Worm (Caenorhabditis elegans): ENCODE measurements around the gene K07F5.16.

The K07F5.16 gene

DNA sequence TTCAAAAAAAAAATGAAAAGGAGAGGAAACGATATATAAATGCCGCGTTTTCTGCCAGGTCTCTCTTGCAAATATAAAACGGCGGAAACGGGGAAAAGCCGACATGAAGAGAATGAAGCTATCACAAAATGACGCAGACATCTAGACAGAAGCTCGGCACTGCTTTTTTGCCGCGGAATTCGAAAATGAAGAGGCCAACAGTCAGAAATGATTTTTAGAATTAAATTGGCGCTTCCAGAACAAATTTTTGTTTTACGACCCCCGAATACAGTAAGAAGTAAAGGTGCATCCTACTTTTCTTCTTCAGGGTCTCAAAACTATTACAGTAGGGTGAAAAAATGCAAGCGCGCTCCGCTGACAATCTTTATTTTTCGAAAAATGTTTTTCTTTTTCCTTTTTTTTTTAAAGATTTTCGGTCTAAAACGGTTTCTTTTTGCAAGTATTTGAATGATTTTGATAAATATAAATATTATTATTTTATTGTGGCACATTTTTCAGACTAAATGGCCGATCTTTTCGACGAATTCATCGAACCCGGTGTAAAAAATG lies 38.6 kb upstream of the K07F5.16 start, which contains the start of gene mtr-4:
Gene mtr-4 (plus strand): TSS at position 499 of the 549 bp plus-strand sequence.
- TF ChIP-seq nfya-1 (tag; optimal IDR thresholded peaks at IDR 0.05) (no peak), ceh-6 (GFP tag; optimal IDR thresholded peaks at IDR 0.05) (no peak), sox-4 (tag; optimal IDR thresholded peaks at IDR 0.05) (no peak), ets-4 (tag; optimal IDR thresholded peaks at IDR 0.05) (no peak), ahr-1 (tag; optimal IDR thresholded peaks at IDR 0.05) (no peak), gmeb-2 (tag; optimal IDR thresholded peaks at IDR 0.05) (no peak), ceh-2 (tag; optimal IDR thresholded peaks at IDR 0.05) (no peak), hlh-15 (tag; optimal IDR thresholded peaks at IDR 0.05) (no peak), Y22D7AL.16 (tag; optimal IDR thresholded peaks at IDR 0.05) (no peak), mec-3 (tag; optimal IDR thresholded peaks at IDR 0.05; ENCODE audit: borderline replicate concordance) (no peak)

DNA sequence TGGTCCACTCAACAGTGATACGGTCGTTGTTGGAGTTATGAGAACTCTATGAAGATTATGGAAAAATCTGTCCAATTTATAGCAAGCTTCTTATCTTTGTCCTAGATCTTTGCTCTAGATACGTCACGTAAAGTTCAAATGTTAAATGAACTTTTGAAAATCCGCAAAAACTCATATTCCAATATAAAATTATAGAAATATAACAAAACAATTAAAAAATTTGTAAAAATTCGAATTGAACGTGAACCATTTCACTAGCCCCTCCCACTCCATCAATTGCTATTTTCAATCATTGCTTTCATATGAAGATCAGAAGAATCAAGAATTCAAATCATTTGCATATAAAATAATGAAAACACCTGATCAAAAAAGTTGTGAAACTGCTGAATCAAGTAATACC lies 31.3 kb upstream of the K07F5.16 start, which contains the start of gene kin-21:
Gene kin-21 (plus strand): TSS at position 301 of the 400 bp plus-strand sequence.
- no peak for TF ChIP-seq sox-2 (GFP tag; IDR thresholded peaks at IDR 0.05)
- TF ChIP-seq ceh-30 (tag; optimal IDR thresholded peaks at IDR 0.05): no peak
- no peak for TF ChIP-seq sdc-2 (tag; optimal IDR thresholded peaks at IDR 0.05)
- TF ChIP-seq ceh-9 (tag; optimal IDR thresholded peaks at IDR 0.05): no peak
- TF ChIP-seq fax-1 (tag; optimal IDR thresholded peaks at IDR 0.05): no peak
- TF ChIP-seq fkh-10 (GFP tag; optimal IDR thresholded peaks at IDR 0.05): no peak
- no peak for TF ChIP-seq unc-86 (tag; optimal IDR thresholded peaks at IDR 0.05)
- TF ChIP-seq nhr-232 (tag; optimal IDR thresholded peaks at IDR 0.05): no peak
- TF ChIP-seq ceh-31 (tag; optimal IDR thresholded peaks at IDR 0.05): no peak

DNA sequence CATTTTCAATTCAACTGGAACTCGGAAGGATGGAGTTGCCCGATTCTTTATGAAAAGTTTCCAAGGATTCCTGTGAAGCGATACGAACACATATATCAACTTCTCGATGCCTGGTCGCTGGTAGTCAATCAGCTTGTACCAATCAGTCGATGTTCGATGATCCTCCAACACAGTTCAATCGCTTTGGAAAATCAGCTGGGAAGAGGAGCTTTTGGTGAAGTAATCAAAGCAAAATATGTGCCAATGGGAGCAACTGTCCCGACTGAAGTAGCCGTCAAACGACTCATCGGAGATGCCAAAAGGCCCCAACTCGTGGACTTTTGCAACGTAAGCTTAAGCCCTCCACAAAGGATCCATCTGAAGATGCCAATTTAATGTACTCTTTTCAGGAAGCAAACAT lies 30.6 kb upstream of the K07F5.16 start:
- TF ChIP-seq ceh-31 (tag; optimal IDR thresholded peaks at IDR 0.05): no peak
- TF ChIP-seq tbx-7 (tag; optimal IDR thresholded peaks at IDR 0.05): no peak
- TF ChIP-seq nhr-11 (tag; optimal IDR thresholded peaks at IDR 0.05): no peak
- TF ChIP-seq ceh-22 (tag; optimal IDR thresholded peaks at IDR 0.05): no peak
- TF ChIP-seq fax-1 (tag; optimal IDR thresholded peaks at IDR 0.05): no peak
- no peak for TF ChIP-seq F13H6.1 (tag; optimal IDR thresholded peaks at IDR 0.05)
- TF ChIP-seq hlh-15 (tag; optimal IDR thresholded peaks at IDR 0.05): no peak
- no peak for TF ChIP-seq mec-3 (tag; optimal IDR thresholded peaks at IDR 0.05; ENCODE audit: borderline replicate concordance)
- TF ChIP-seq sox-4 (tag; optimal IDR thresholded peaks at IDR 0.05): no peak
- no peak for TF ChIP-seq ceh-45 (GFP tag; IDR thresholded peaks at IDR 0.05)
- no peak for TF ChIP-seq lim-6 (tag; optimal IDR thresholded peaks at IDR 0.05)
- TF ChIP-seq fkh-6 (tag; optimal IDR thresholded peaks at IDR 0.05): no peak
- no peak for TF ChIP-seq eyg-1 (tag; optimal IDR thresholded peaks at IDR 0.05)
- TF ChIP-seq syd-9 (tag; optimal IDR thresholded peaks at IDR 0.05): no peak

DNA sequence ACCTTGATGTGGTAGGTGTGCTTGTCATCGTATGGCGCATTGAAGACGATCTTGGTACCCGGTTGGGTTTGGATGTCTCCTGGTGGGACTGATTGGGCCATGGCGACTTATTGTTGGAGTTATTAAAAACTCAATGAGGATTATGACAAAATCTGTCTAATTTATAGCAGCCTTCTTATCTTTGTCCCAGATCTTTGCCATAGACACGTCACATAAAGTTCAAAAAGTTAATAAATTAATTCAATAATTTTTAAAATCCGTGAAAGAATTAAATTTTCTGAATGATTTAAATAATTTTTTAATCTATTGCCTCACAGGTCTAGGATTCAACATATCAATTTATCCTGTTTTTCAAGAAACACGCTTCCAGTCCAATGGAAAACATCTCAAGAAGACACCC lies 27.6 kb upstream of the K07F5.16 start, which contains the start of gene msp-81:
Gene msp-81 (minus strand): TSS at position 101 of the 400 bp plus-strand sequence.
- TF ChIP-seq ttx-3 (tag; optimal IDR thresholded peaks at IDR 0.05) (no peak), odd-2 (tag; optimal IDR thresholded peaks at IDR 0.05) (no peak), unc-42 (tag; optimal IDR thresholded peaks at IDR 0.05) (no peak), pros-1 (tag; optimal IDR thresholded peaks at IDR 0.05) (no peak), K09A11.1 (tag; optimal IDR thresholded peaks at IDR 0.05; ENCODE audit: insufficient read depth) (no peak), fax-1 (tag; optimal IDR thresholded peaks at IDR 0.05) (no peak), elt-2 (tag; optimal IDR thresholded peaks at IDR 0.05) (no peak), syd-9 (tag; optimal IDR thresholded peaks at IDR 0.05) (no peak), pqm-1 (tag; optimal IDR thresholded peaks at IDR 0.05) (no peak), tbx-7 (tag; optimal IDR thresholded peaks at IDR 0.05) (no peak), nhr-232 (tag; optimal IDR thresholded peaks at IDR 0.05) (no peak), T23F11.4 (GFP tag; optimal IDR thresholded peaks at IDR 0.05) (no peak), ceh-18 (tag; optimal IDR thresholded peaks at IDR 0.05) (no peak), sox-2 (GFP tag; IDR thresholded peaks at IDR 0.05) (no peak), ceh-22 (tag; optimal IDR thresholded peaks at IDR 0.05) (no peak), ceh-45 (GFP tag; IDR thresholded peaks at IDR 0.05) (no peak), pha-2 (tag; optimal IDR thresholded peaks at IDR 0.05) (no peak)

Data from whole organism, late embryonic.